Worm (Caenorhabditis elegans): Measurements from ENCODE around the gene tag-267.
A peak's percentile ranks its signal among the peaks of the same experiment; 100 is the strongest.

Gene tag-267

ce11 chrIII:657241-657640 is 16.7 kb downstream of the tag-267 start:
- no peak for TF ChIP-seq bed-1 (GFP tag; IDR thresholded peaks at IDR 0.05)

ce11 chrIII:658357-658756 is 17.8 kb downstream of the tag-267 start, which contains the start of gene C09F5.1:
C09F5.1 (plus strand) TSS chrIII:658709.
- TF ChIP-seq egrh-3 (GFP tag; IDR thresholded peaks at IDR 0.05) = no peak
- no peak for TF ChIP-seq ztf-6 (GFP tag; IDR thresholded peaks at IDR 0.05)
- TF ChIP-seq tbx-9 (tag; optimal IDR thresholded peaks at IDR 0.05; ENCODE audit: borderline replicate concordance) = no peak
- no peak for TF ChIP-seq bed-2 (GFP tag; IDR thresholded peaks at IDR 0.05)
- TF ChIP-seq lin-54 (GFP tag; optimal IDR thresholded peaks at IDR 0.05) = no peak
- no peak for TF ChIP-seq F23B12.7 (tag; optimal IDR thresholded peaks at IDR 0.05; ENCODE audit: insufficient read depth)
- no peak for TF ChIP-seq pbrm-1 (GFP tag; IDR thresholded peaks at IDR 0.05)
- TF ChIP-seq K11D2.4 (GFP tag; IDR thresholded peaks at IDR 0.05) = no peak
- no peak for TF ChIP-seq sptf-2 (GFP tag; optimal IDR thresholded peaks at IDR 0.05)
- no peak for TF ChIP-seq Y53F4B.3 (GFP tag; IDR thresholded peaks at IDR 0.05)
- TF ChIP-seq nfyb-1 (GFP tag; IDR thresholded peaks at IDR 0.05) = no peak
- TF ChIP-seq hmg-1.2 (GFP tag; IDR thresholded peaks at IDR 0.05) = no peak
- no peak for TF ChIP-seq ccch-3 (GFP tag; optimal IDR thresholded peaks at IDR 0.05)
- TF ChIP-seq pha-4 (tag; optimal IDR thresholded peaks at IDR 0.05) = no peak
- no peak for TF ChIP-seq nhr-27 (tag; optimal IDR thresholded peaks at IDR 0.05)
- no peak for TF ChIP-seq fkh-3 (tag; optimal IDR thresholded peaks at IDR 0.05)
- no peak for TF ChIP-seq nhr-90 (tag; optimal IDR thresholded peaks at IDR 0.05)

DNA sequence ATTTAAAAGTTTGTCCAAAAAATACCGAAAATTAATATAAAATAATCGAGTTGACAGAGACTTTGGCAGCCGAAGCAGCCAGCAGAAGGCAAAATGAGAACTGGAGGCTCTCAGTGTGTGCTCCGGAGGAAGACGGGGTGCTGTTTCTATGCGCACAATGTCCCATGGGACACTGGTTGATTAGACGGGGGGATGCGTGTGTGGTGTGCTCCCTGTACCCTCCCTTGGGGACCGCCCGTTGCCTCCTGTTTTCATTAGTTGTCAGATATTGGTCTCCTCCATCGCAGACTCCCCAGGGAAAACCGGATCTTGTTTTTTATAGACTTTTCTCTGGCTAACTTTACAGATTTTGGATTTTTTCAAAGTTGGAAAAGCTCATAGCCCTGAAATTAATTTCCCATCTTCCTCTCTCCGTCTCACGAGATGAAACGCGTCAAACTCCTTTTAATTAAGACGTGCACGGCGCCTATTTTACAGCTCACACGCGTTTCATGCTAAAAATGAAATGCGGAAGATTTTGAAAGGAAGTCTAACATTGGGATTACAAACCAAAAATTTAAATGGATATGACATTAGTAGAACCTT is 24.7 kb downstream of the tag-267 start, which contains the start of gene C09F5.3:
TSS of gene C09F5.3 (minus strand) at position 94 of the 585 bp plus-strand sequence.
- no peak for TF ChIP-seq F22D6.2 (tag; optimal IDR thresholded peaks at IDR 0.05)
- no peak for TF ChIP-seq rcor-1 (GFP tag; IDR thresholded peaks at IDR 0.05)
- peak; percentile 42; the same call in 1 of the 2 replicates for TF ChIP-seq zfh-2 (GFP tag; conservative IDR thresholded peaks at IDR 0.05)
- TF ChIP-seq cebp-1 (GFP tag; IDR thresholded peaks at IDR 0.05) = no peak
- no peak for TF ChIP-seq cebp-1 (tag; optimal IDR thresholded peaks at IDR 0.05)
- no peak for TF ChIP-seq F57C9.4 (tag; optimal IDR thresholded peaks at IDR 0.05)
- TF ChIP-seq madf-6 (GFP tag; IDR thresholded peaks at IDR 0.05) = no peak
- TF ChIP-seq ztf-18 (tag; optimal IDR thresholded peaks at IDR 0.05) = no peak

DNA sequence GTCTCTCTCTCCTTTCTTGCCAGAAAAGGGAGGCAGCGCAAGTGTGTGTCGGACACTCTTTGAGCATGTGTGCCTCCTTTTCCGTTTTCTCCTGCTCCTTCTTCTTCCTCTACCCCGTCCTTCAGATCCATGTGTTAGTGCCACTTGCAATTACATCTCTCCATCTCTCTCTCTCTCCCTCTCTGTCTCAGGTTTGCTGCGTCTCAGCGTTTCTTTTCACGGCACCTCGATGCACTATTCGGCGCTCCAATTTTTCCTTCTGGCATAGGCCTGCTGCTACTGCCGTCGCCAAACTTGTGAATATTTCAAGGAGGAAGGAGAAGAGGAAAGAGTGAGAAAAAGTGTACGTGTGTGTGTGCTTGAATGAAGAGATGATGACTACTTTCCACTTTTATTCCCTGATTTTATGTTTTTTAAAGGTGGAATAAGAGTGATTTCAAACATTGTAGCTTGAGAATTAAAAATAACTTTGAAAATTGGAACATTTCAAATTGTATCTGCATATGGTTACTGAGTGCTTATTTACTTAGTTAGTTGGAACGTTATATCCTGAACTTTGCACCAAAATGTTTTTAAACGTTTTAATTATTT is 27.8 kb downstream of the tag-267 start, which contains the start of gene W02B3.3:
TSS of gene W02B3.3 (minus strand) at position 131 of the 591 bp plus-strand sequence.
- TF ChIP-seq ztf-18 (tag; optimal IDR thresholded peaks at IDR 0.05) = no peak
- no peak for TF ChIP-seq fkh-3 (tag; optimal IDR thresholded peaks at IDR 0.05)
- TF ChIP-seq hmg-1.2 (GFP tag; IDR thresholded peaks at IDR 0.05) = peak; percentile 41; the same call in 1 of the 2 replicates
- peak; percentile 66 for TF ChIP-seq ceh-27 (GFP tag; optimal IDR thresholded peaks at IDR 0.05)
- TF ChIP-seq tbx-9 (tag; optimal IDR thresholded peaks at IDR 0.05; ENCODE audit: borderline replicate concordance) = no peak
- peak; percentile 59 for TF ChIP-seq K12H6.12 (tag; optimal IDR thresholded peaks at IDR 0.05)
- TF ChIP-seq rcor-1 (GFP tag; IDR thresholded peaks at IDR 0.05) = no peak
- TF ChIP-seq pbrm-1 (GFP tag; IDR thresholded peaks at IDR 0.05) = 0 out of 2 replicates have a peak, but pooled peaks have one; percentile 16
- TF ChIP-seq zfh-2 (GFP tag; conservative IDR thresholded peaks at IDR 0.05) = peak; percentile 87
- TF ChIP-seq tbp1 (GFP tag; optimal IDR thresholded peaks at IDR 0.05) = no peak
- TF ChIP-seq C06A6.2 (GFP tag; conservative IDR thresholded peaks at IDR 0.05) = no peak
- TF ChIP-seq nfya-1 (tag; optimal IDR thresholded peaks at IDR 0.05; ENCODE audit: borderline replicate concordance, insufficient read depth) = no peak
- peak; percentile 26; the same call in 1 of the 2 replicates for TF ChIP-seq egl-44 (GFP tag; IDR thresholded peaks at IDR 0.05)
- peak; percentile 17; the same call in 1 of the 2 replicates for TF ChIP-seq dox-1 (GFP tag; IDR thresholded peaks at IDR 0.05)
- TF ChIP-seq aptf-3 (GFP tag; IDR thresholded peaks at IDR 0.05) = no peak
- TF ChIP-seq mcd-1 (GFP tag; IDR thresholded peaks at IDR 0.05) = peak; percentile 39; the same call in 1 of the 2 replicates
- TF ChIP-seq F10E7.11 (tag; optimal IDR thresholded peaks at IDR 0.05) = no peak
- no peak for TF ChIP-seq F33H1.4 (GFP tag; IDR thresholded peaks at IDR 0.05)
- peak in 1 of 3 experiments; percentile 45 for TF ChIP-seq lin-35 (GFP tag; optimal IDR thresholded peaks at IDR 0.05)
- TF ChIP-seq lin-40 (tag; optimal IDR thresholded peaks at IDR 0.05) = peak; percentile 57
